Fruit fly (Drosophila melanogaster): ENCODE measurements around the gene CG17375.

The CG17375 gene

dm6 chr2L:6797408-6797807 is 8.2 kb downstream of the CG17375 start (continued):
- TF ChIP-seq MTF-1 (GFP tag; optimal IDR thresholded peaks at IDR 0.05; ENCODE audit: borderline replicate concordance) (peak; percentile 36), Atf6 (GFP tag; IDR thresholded peaks at IDR 0.05) (peak; percentile 18; the same call in 1 of the 2 replicates), Elba2 (GFP tag; optimal IDR thresholded peaks at IDR 0.05) (no peak), CG18599 (GFP tag; optimal IDR thresholded peaks at IDR 0.05) (no peak), CG6654 (GFP tag; optimal IDR thresholded peaks at IDR 0.05) (no peak), CG16813 (GFP tag; IDR thresholded peaks at IDR 0.05; ENCODE audit: partially characterized antibody) (peak; percentile 41; the same call in 1 of the 3 replicates), Hsf (GFP tag; optimal IDR thresholded peaks at IDR 0.05) (peak; percentile 47), tll (GFP tag; optimal IDR thresholded peaks at IDR 0.05) (no peak), Lim3 (GFP tag; IDR thresholded peaks at IDR 0.05) (no peak), nerfin-2 (GFP tag; IDR thresholded peaks at IDR 0.05; ENCODE audit: partially characterized antibody) (peak; percentile 12; the same call in 1 of the 2 replicates), BEAF-32 (GFP tag; optimal IDR thresholded peaks at IDR 0.05) (peak; percentile 57), CG17912 (GFP tag; optimal IDR thresholded peaks at IDR 0.05) (peak; percentile 67), C15 (GFP tag; IDR thresholded peaks at IDR 0.05) (0 out of 3 replicates have a peak, but pooled peaks have one; percentile 38), kni (GFP tag; optimal IDR thresholded peaks at IDR 0.05) (no peak), Dp (GFP tag; optimal IDR thresholded peaks at IDR 0.05) (peak; percentile 97), unc-4 (GFP tag; IDR thresholded peaks at IDR 0.05; ENCODE audit: partially characterized antibody) (peak; percentile 40; the same call in 1 of the 2 replicates), Six4 (GFP tag; optimal IDR thresholded peaks at IDR 0.05) (no peak), Mrtf (GFP tag; IDR thresholded peaks at IDR 0.05) (peak; percentile 17; the same call in 1 of the 3 replicates), Mad (GFP tag; optimal IDR thresholded peaks at IDR 0.05) (peak; percentile 39), CG7839 (tag; optimal IDR thresholded peaks at IDR 0.05) (peak; percentile 59), CG32772 (GFP tag; IDR thresholded peaks at IDR 0.05) (peak; percentile 60; the same call in 1 of the 2 replicates), ash1 (GFP tag; optimal IDR thresholded peaks at IDR 0.05) (no peak), CG18476 (GFP tag; optimal IDR thresholded peaks at IDR 0.05) (no peak), HmgZ (tag; optimal IDR thresholded peaks at IDR 0.05) (peak; percentile 67), CG1529 (GFP tag; optimal IDR thresholded peaks at IDR 0.05) (no peak), Ptx1 (GFP tag; IDR thresholded peaks at IDR 0.05) (0 out of 2 replicates have a peak, but pooled peaks have one; percentile 38), sisA (GFP tag; IDR thresholded peaks at IDR 0.05) (peak; percentile 43; the same call in 1 of the 2 replicates), Side (GFP tag; optimal IDR thresholded peaks at IDR 0.05) (no peak), pum (GFP tag; optimal IDR thresholded peaks at IDR 0.05) (peak; percentile 18), CG10366 (GFP tag; IDR thresholded peaks at IDR 0.05) (peak; percentile 20; the same call in 1 of the 2 replicates), Xbp1 (GFP tag; optimal IDR thresholded peaks at IDR 0.05) (peak; percentile 75), fd96Cb (tag; optimal IDR thresholded peaks at IDR 0.05) (peak; percentile 1), sqz (GFP tag; optimal IDR thresholded peaks at IDR 0.05) (peak; percentile 77), br (optimal IDR thresholded peaks at IDR 0.05) (no peak), vfl (GFP tag; optimal IDR thresholded peaks at IDR 0.05) (no peak), psq (GFP tag; optimal IDR thresholded peaks at IDR 0.05) (no peak), sens (GFP tag) (peak; percentile 32), stc (GFP tag; IDR thresholded peaks at IDR 0.05) (no peak), CG9727 (GFP tag; optimal IDR thresholded peaks at IDR 0.05) (no peak), hkb (optimal IDR thresholded peaks at IDR 0.05) (peak; percentile 66), hkb (GFP tag; IDR thresholded peaks at IDR 0.05) (no peak), CG2875 (GFP tag; optimal IDR thresholded peaks at IDR 0.05) (no peak), Opbp (GFP tag; IDR thresholded peaks at IDR 0.05; ENCODE audit: partially characterized antibody) (peak; percentile 67; the same call in 1 of the 3 replicates), fd102C (GFP tag; optimal IDR thresholded peaks at IDR 0.05) (peak; percentile 9), chn (GFP tag; optimal IDR thresholded peaks at IDR 0.05) (peak; percentile 23), kah (GFP tag; optimal IDR thresholded peaks at IDR 0.05) (no peak), Hmr (GFP tag; optimal IDR thresholded peaks at IDR 0.05) (peak; percentile 66), maf-S (GFP tag; optimal IDR thresholded peaks at IDR 0.05) (peak; percentile 40), TFAM (GFP tag; optimal IDR thresholded peaks at IDR 0.05) (no peak), disco-r (GFP tag; optimal IDR thresholded peaks at IDR 0.05) (peak; percentile 43)
